Worm (Caenorhabditis elegans) whole organism, L2 larva: Measurements from ENCODE around the gene C17H12.11.

ENCODE experiments used
- elt-3 ChIP-seq: sonication (generic microtip); optimal IDR thresholded peaks from 2 replicates; lab custom pipeline; 2017; ENCODE audit warnings: missing biosample characterization, missing genetic modification characterization
- nhr-237 ChIP-seq: fragments of 150-350 bp; optimal IDR thresholded peaks from 2 replicates; lab custom pipeline; 2014; ENCODE audit warnings: missing biosample characterization, missing genetic modification characterization
- nhr-77 ChIP-seq: fragments of 150-350 bp; optimal IDR thresholded peaks from 2 replicates; lab custom pipeline; 2014; ENCODE audit warnings: missing biosample characterization, missing genetic modification characterization
- skn-1 ChIP-seq: sonication (generic microtip); optimal IDR thresholded peaks from 2 replicates; lab custom pipeline; 2017; ENCODE audit warnings: missing biosample characterization, missing genetic modification characterization
- snpc-4 ChIP-seq: fragments of 150-350 bp; optimal IDR thresholded peaks from 2 replicates; lab custom pipeline; 2014; ENCODE audit warnings: missing biosample characterization, missing genetic modification characterization

DNA sequence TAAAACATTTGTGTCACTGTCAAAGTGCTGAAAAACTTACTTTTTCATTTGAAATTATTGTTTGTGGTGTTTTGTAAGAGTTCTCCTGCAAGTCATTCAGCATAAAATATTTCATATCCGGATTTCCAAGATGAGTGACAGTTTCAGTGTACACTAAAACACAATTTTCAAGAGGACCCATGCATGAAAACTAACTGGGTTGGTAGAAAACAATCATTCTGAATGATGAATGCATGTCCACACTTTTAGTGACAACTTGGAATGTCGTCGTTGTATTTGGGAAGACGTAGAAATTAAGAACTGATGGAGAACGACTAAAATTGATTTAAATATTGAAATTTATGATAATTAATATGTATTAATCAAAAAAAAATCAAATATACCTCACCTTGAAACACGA, 19.5 kb downstream of the C17H12.11 start:
- TF ChIP-seq nhr-77 (no peak), nhr-237 (tag; lab: Kevin White, UChicago) (no peak), snpc-4 (no peak), elt-3 (no peak), skn-1 (no peak)
